Worm (Caenorhabditis elegans) whole organism, early embryonic: ENCODE results near the gene ZC443.4.

ENCODE experiments used
- B0310.2 ChIP-seq: sonication (generic microtip); optimal IDR thresholded peaks from 2 replicates; lab custom pipeline; 2016; ENCODE audit warnings: mild to moderate bottlenecking, missing genetic modification characterization, missing compliant biosample characterization
- aly-1 ChIP-seq: sonication (generic microtip); optimal IDR thresholded peaks from 2 replicates; lab custom pipeline; 2016; ENCODE audit warnings: missing genetic modification characterization, missing compliant biosample characterization
- ama-1 ChIP-seq: fragments of 150-350 bp; optimal IDR thresholded peaks from 2 replicates; lab custom pipeline; 2014
- ceh-13 ChIP-seq: fragments of 200-800 bp; sonication (Bioruptor generic); optimal IDR thresholded peaks from 2 replicates; lab custom pipeline; 2018; ENCODE audit warnings: mild to moderate bottlenecking, missing genetic modification characterization, missing compliant biosample characterization
- ceh-36 ChIP-seq: sonication (generic microtip); optimal IDR thresholded peaks from 2 replicates; lab custom pipeline; 2016; ENCODE audit warnings: missing genetic modification characterization, inconsistent platforms, missing compliant biosample characterization
- ets-7 ChIP-seq: sonication (generic microtip); optimal IDR thresholded peaks from 2 replicates; lab custom pipeline; 2016; ENCODE audit warnings: missing genotype, missing genetic modification characterization, missing compliant biosample characterization
- flt-1 ChIP-seq: fragments of 200-800 bp; sonication (Bioruptor generic); IDR thresholded peaks from 2 replicates; pipeline ENCODE4 v1.3.6; 2022; ENCODE audit warnings: missing genetic modification characterization, missing compliant biosample characterization
- hmbx-1 ChIP-seq: sonication (generic microtip); optimal IDR thresholded peaks from 2 replicates; lab custom pipeline; 2016; ENCODE audit warnings: mild to moderate bottlenecking, missing genetic modification characterization, missing compliant biosample characterization
- pes-1 ChIP-seq: fragments of 200-800 bp; sonication (Bioruptor generic); IDR thresholded peaks from 2 replicates; pipeline ENCODE4 v1.3.6; 2022; ENCODE audit warnings: missing genetic modification reagents, missing genetic modification characterization, missing compliant biosample characterization
- scrt-1 ChIP-seq: fragments of 200-800 bp; sonication (Bioruptor generic); IDR thresholded peaks from 2 replicates; pipeline ENCODE4 v1.3.6; 2022; ENCODE audit warnings: missing genetic modification characterization, missing compliant biosample characterization
- sea-1 ChIP-seq: fragments of 200-800 bp; sonication (Bioruptor generic); conservative IDR thresholded peaks from 2 replicates; pipeline ENCODE4 v1.3.6; 2022; ENCODE audit warnings: missing genetic modification characterization, missing compliant biosample characterization
- tbx-11 ChIP-seq: fragments of 200-800 bp; sonication (Bioruptor generic); IDR thresholded peaks from 2 replicates; pipeline ENCODE4 v1.3.6; 2022; ENCODE audit warnings: missing genetic modification characterization, missing compliant biosample characterization
- tbx-37 ChIP-seq: fragments of 200-800 bp; sonication (Bioruptor generic); conservative IDR thresholded peaks from 2 replicates; pipeline ENCODE4 v1.3.6; 2022; ENCODE audit warnings: missing genetic modification reagents, missing genetic modification characterization, missing compliant biosample characterization
- tra-4 ChIP-seq: sonication (generic microtip); optimal IDR thresholded peaks from 2 replicates; lab custom pipeline; 2017; ENCODE audit warnings: missing genetic modification characterization, missing compliant biosample characterization

DNA sequence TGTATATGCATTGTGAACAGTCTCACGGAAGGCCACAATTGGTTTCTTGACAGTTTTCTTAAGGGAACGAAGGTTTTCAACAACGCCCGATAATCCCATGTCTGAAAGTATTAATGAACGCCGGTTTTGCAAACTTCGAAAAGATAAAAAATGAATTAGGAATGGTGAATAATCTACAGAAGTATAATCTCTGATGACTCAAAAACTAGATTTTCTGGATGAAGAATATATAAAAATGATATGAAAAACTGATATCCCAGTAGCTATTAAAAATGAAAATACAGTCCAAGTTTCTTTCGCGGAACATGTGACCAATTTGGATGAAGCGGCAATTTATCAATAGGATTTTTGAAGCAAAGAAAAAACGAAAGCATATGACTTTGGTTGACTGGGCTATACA lies 5.7 kb downstream of the ZC443.4 start, which contains the start of gene ZC443.3:
- TF ChIP-seq hmbx-1 (no peak), ama-1 (lab: Kevin White, UChicago) (no peak), tbx-11 (GFP tag; lab: Robert Waterston, UW) (no peak), pes-1 (GFP tag; lab: Robert Waterston, UW) (no peak), ceh-13 (GFP tag; lab: Kevin White, UChicago) (no peak), aly-1 (tag; lab: Kevin White, UChicago) (no peak), ets-7 (tag; lab: Kevin White, UChicago) (no peak), ceh-36 (tag; lab: Kevin White, UChicago) (no peak), sea-1 (GFP tag; lab: Robert Waterston, UW) (no peak), scrt-1 (GFP tag; lab: Robert Waterston, UW) (no peak), tra-4 (tag; lab: Kevin White, UChicago) (no peak), flt-1 (GFP tag; lab: Robert Waterston, UW) (no peak), B0310.2 (no peak), tbx-37 (GFP tag; lab: Robert Waterston, UW) (no peak)
